Worm (Caenorhabditis elegans) whole organism, L1 larva: ENCODE measurements around the gene mmcm-1.
A peak's percentile ranks its signal among the peaks of the same experiment; 100 is the strongest.

ENCODE experiments used
- C04F5.9 ChIP-seq: sonication (generic microtip); optimal IDR thresholded peaks from 2 replicates; lab custom pipeline; 2016; ENCODE audit warnings: missing genetic modification characterization, missing compliant biosample characterization
- C34B4.2 ChIP-seq: sonication (generic microtip); optimal IDR thresholded peaks from 2 replicates; lab custom pipeline; 2017; ENCODE audit warnings: mild to moderate bottlenecking, missing genetic modification characterization, missing compliant biosample characterization
- F16B12.6 ChIP-seq: fragments of 150-350 bp; optimal IDR thresholded peaks from 2 replicates; lab custom pipeline; 2014; ENCODE audit warnings: missing biosample characterization, missing genetic modification characterization
- Y116A8C.19 ChIP-seq: sonication (generic microtip); optimal IDR thresholded peaks from 2 replicates; lab custom pipeline; 2016; ENCODE audit warnings: missing compliant biosample characterization, missing genetic modification characterization, borderline replicate concordance
- aha-1 ChIP-seq: fragments of 150-350 bp; optimal IDR thresholded peaks from 2 replicates; lab custom pipeline; 2014; ENCODE audit warnings: missing biosample characterization, missing genetic modification characterization
- alr-1 ChIP-seq: fragments of 200-800 bp; sonication (Bioruptor generic); optimal IDR thresholded peaks from 2 replicates; lab custom pipeline; 2018; ENCODE audit warnings: borderline replicate concordance, mild to moderate bottlenecking, missing genetic modification characterization, missing compliant biosample characterization
- ceh-63 ChIP-seq: fragments of 200-800 bp; sonication (Bioruptor generic); optimal IDR thresholded peaks from 2 replicates; lab custom pipeline; 2018; ENCODE audit warnings: mild to moderate bottlenecking, missing genetic modification characterization, missing compliant biosample characterization
- dpl-1 ChIP-seq, 3 experiments: fragments of 150-350 bp in 2 of 3; sonication (generic microtip) in 1 of 3; optimal IDR thresholded peaks; 2 replicates each; lab custom pipeline; 2014 to 2017; ENCODE audit warnings: missing biosample characterization in 3 of 3, missing genetic modification characterization in 3 of 3, missing genetic modification reagents in 3 of 3
- dsc-1 ChIP-seq: sonication (generic microtip); optimal IDR thresholded peaks from 2 replicates; lab custom pipeline; 2016; ENCODE audit warnings: mild to moderate bottlenecking, missing genetic modification characterization, missing compliant biosample characterization
- efl-1 ChIP-seq, 4 experiments: fragments of 150-350 bp; optimal IDR thresholded peaks in 3 of 4; peaks in 1 of 4; 1 replicate in 1 of 4; 2 replicates in 3 of 4; lab custom pipeline; 2014; ENCODE audit warnings: missing biosample characterization in 2 of 4, missing genetic modification characterization in 2 of 4, missing genetic modification reagents in 2 of 4
- efl-3 ChIP-seq: fragments of 200-800 bp; sonication (Bioruptor generic); optimal IDR thresholded peaks from 2 replicates; lab custom pipeline; 2018; ENCODE audit warnings: mild to moderate bottlenecking, missing genetic modification characterization, missing compliant biosample characterization
- egl-13 ChIP-seq: sonication (generic microtip); optimal IDR thresholded peaks from 2 replicates; lab custom pipeline; 2016; ENCODE audit warnings: missing genotype, missing genetic modification reagents, missing genetic modification characterization, missing compliant biosample characterization
- egl-27 ChIP-seq, 2 experiments: fragments of 150-350 bp in 1 of 2; sonication (generic microtip); optimal IDR thresholded peaks; 3 replicates each; lab custom pipeline; 2017 to 2018; ENCODE audit warnings: missing biosample characterization in 2 of 2, missing genetic modification characterization in 2 of 2, missing genetic modification reagents in 2 of 2
- elt-3 ChIP-seq, 6 experiments: fragments of 150-350 bp in 1 of 6; sonication (generic microtip); optimal IDR thresholded peaks; 2 replicates each; lab custom pipeline; 2017 to 2018; ENCODE audit warnings: missing biosample characterization in 6 of 6, missing genetic modification characterization in 6 of 6, inconsistent platforms in 1 of 6
- fkh-8 ChIP-seq: sonication (generic microtip); optimal IDR thresholded peaks from 2 replicates; lab custom pipeline; 2016; ENCODE audit warnings: mild to moderate bottlenecking, missing genetic modification characterization, missing compliant biosample characterization
- fos-1 ChIP-seq: fragments of 150-350 bp; optimal IDR thresholded peaks from 2 replicates; lab custom pipeline; 2014; ENCODE audit warnings: missing biosample characterization, missing genetic modification characterization
- hlh-4 ChIP-seq: sonication (generic microtip); optimal IDR thresholded peaks from 2 replicates; lab custom pipeline; 2016; ENCODE audit warnings: mild to moderate bottlenecking, missing genetic modification characterization, missing compliant biosample characterization
- irx-1 ChIP-seq: sonication (generic microtip); optimal IDR thresholded peaks from 2 replicates; lab custom pipeline; 2016; ENCODE audit warnings: missing genetic modification characterization, missing compliant biosample characterization
- jun-1 ChIP-seq: fragments of 150-350 bp; optimal IDR thresholded peaks from 2 replicates; lab custom pipeline; 2014; ENCODE audit warnings: missing biosample characterization, missing genetic modification reagents, missing genetic modification characterization
- lin-14 ChIP-seq: fragments of 200-800 bp; sonication (Bioruptor generic); optimal IDR thresholded peaks from 2 replicates; lab custom pipeline; 2018; ENCODE audit warnings: mild to moderate bottlenecking, missing genetic modification characterization, moderate library complexity, missing compliant biosample characterization
- lin-35 ChIP-seq, 2 experiments: fragments of 150-350 bp; optimal IDR thresholded peaks; 2 replicates each; lab custom pipeline; 2014; ENCODE audit warnings: missing biosample characterization in 2 of 2, missing genetic modification characterization in 2 of 2, missing genetic modification reagents in 2 of 2
- lir-3 ChIP-seq: sonication (generic microtip); optimal IDR thresholded peaks from 2 replicates; lab custom pipeline; 2016; ENCODE audit warnings: mild to moderate bottlenecking, missing genetic modification characterization, moderate library complexity, missing compliant biosample characterization; ENCODE audit not compliant: poor library complexity
- lsy-2 ChIP-seq, 2 experiments: fragments of 150-350 bp; optimal IDR thresholded peaks; 2 replicates each; lab custom pipeline; 2014; ENCODE audit warnings: missing biosample characterization in 2 of 2, missing genetic modification characterization in 2 of 2
- mab-9 ChIP-seq: fragments of 200-800 bp; sonication (Bioruptor generic); IDR thresholded peaks from 2 replicates; pipeline ENCODE4 v1.3.6; 2022; ENCODE audit warnings: missing genetic modification reagents, missing genetic modification characterization, missing compliant biosample characterization
- mdl-1 ChIP-seq, 2 experiments: fragments of 150-350 bp; optimal IDR thresholded peaks; 2 replicates each; lab custom pipeline; 2014 to 2017; ENCODE audit warnings: missing biosample characterization in 2 of 2, missing genetic modification characterization in 2 of 2, inconsistent platforms in 1 of 2
- nhr-19 ChIP-seq: fragments of 200-800 bp; sonication (Bioruptor generic); conservative IDR thresholded peaks from 2 replicates; pipeline ENCODE4 v1.3.6; 2022; ENCODE audit warnings: missing genetic modification characterization, missing compliant biosample characterization
- nhr-20 ChIP-seq: sonication (generic microtip); optimal IDR thresholded peaks from 2 replicates; lab custom pipeline; 2016; ENCODE audit warnings: mild to moderate bottlenecking, missing genetic modification characterization, missing compliant biosample characterization
- nhr-237 ChIP-seq: fragments of 150-350 bp; optimal IDR thresholded peaks from 2 replicates; lab custom pipeline; 2014; ENCODE audit warnings: missing biosample characterization, missing genetic modification characterization
- nhr-71 ChIP-seq: sonication (generic microtip); optimal IDR thresholded peaks from 2 replicates; lab custom pipeline; 2016; ENCODE audit warnings: mild to moderate bottlenecking, missing genetic modification characterization, moderate library complexity, missing compliant biosample characterization
- pag-3 ChIP-seq: sonication (generic microtip); optimal IDR thresholded peaks from 2 replicates; lab custom pipeline; 2017; ENCODE audit warnings: missing genetic modification characterization, mild to moderate bottlenecking, missing compliant biosample characterization, antibody characterized with exemption, borderline replicate concordance; ENCODE audit not compliant: insufficient read depth
- pax-3 ChIP-seq: fragments of 200-800 bp; sonication (Bioruptor generic); optimal IDR thresholded peaks from 2 replicates; lab custom pipeline; 2018; ENCODE audit warnings: mild to moderate bottlenecking, missing genetic modification characterization, moderate library complexity, missing compliant biosample characterization
- pqm-1 ChIP-seq: sonication (generic microtip); optimal IDR thresholded peaks from 3 replicates; lab custom pipeline; 2017; ENCODE audit warnings: missing biosample characterization, missing genetic modification characterization
- rnt-1 ChIP-seq: sonication (generic microtip); optimal IDR thresholded peaks from 2 replicates; lab custom pipeline; 2016; ENCODE audit warnings: mild to moderate bottlenecking, missing genetic modification characterization, moderate library complexity, missing compliant biosample characterization
- snu-23 ChIP-seq: sonication (generic microtip); optimal IDR thresholded peaks from 2 replicates; lab custom pipeline; 2016; ENCODE audit warnings: missing genetic modification characterization, missing compliant biosample characterization
- sptf-1 ChIP-seq: fragments of 150-350 bp; optimal IDR thresholded peaks from 2 replicates; lab custom pipeline; 2014; ENCODE audit warnings: missing biosample characterization, missing genetic modification characterization
- sup-37 ChIP-seq: fragments of 200-800 bp; sonication (Bioruptor generic); optimal IDR thresholded peaks from 2 replicates; lab custom pipeline; 2018; ENCODE audit warnings: mild to moderate bottlenecking, missing genetic modification characterization, missing compliant biosample characterization
- unc-130 ChIP-seq: fragments of 150-350 bp; optimal IDR thresholded peaks from 2 replicates; lab custom pipeline; 2017; ENCODE audit warnings: missing biosample characterization, missing genetic modification characterization, inconsistent platforms
- unc-30 ChIP-seq: sonication (generic microtip); optimal IDR thresholded peaks from 2 replicates; lab custom pipeline; 2017; ENCODE audit warnings: missing biosample characterization, missing genetic modification characterization
- unc-62 ChIP-seq: fragments of 150-350 bp; optimal IDR thresholded peaks from 2 replicates; lab custom pipeline; 2014; ENCODE audit warnings: missing biosample characterization, missing genetic modification reagents, missing genetic modification characterization
- unc-86 ChIP-seq: sonication (generic microtip); optimal IDR thresholded peaks from 2 replicates; lab custom pipeline; 2016; ENCODE audit warnings: missing genetic modification characterization, missing compliant biosample characterization
- ztf-4 ChIP-seq: fragments of 150-350 bp; optimal IDR thresholded peaks from 2 replicates; lab custom pipeline; 2014; ENCODE audit warnings: missing biosample characterization, missing genetic modification characterization

mmcm-1 gene

ce11 chrIII:3928136-3928535 lies 20.6 kb upstream of the mmcm-1 start, which contains the start of gene F37A8.1:
F37A8.1 (plus strand) TSS chrIII:3928436.
- no peak for TF ChIP-seq ceh-63
- no peak for TF ChIP-seq mab-9 (GFP tag; lab: Robert Waterston, UW)
- no peak for TF ChIP-seq unc-62 (GFP tag; lab: Kevin White, UChicago)
- TF ChIP-seq lin-14 (GFP tag; lab: Kevin White, UChicago) = no peak
- no peak for TF ChIP-seq nhr-237 (tag; lab: Kevin White, UChicago)

ce11 chrIII:3927450-3927849 lies 20.0 kb upstream of the mmcm-1 start:
- no peak for TF ChIP-seq alr-1 (tag; lab: Kevin White, UChicago)
- TF ChIP-seq dpl-1 (GFP tag; optimal IDR thresholded peaks at IDR 0.05; lab: Kevin White, UChicago) = peak in 2 of 3 experiments; percentile 18 to 27
- TF ChIP-seq lir-3 (tag; lab: Kevin White, UChicago) = no peak
- TF ChIP-seq snu-23 (GFP tag; lab: Kevin White, UChicago) = peak; percentile 25
- TF ChIP-seq efl-1 (optimal IDR thresholded peaks at IDR 0.05; lab: Kevin White, UChicago) = peak; percentile 9 to 44
- peak; percentile 49 to 91 for TF ChIP-seq efl-1 (GFP tag; optimal IDR thresholded peaks at IDR 0.05 in 1 of 2; lab: Kevin White, UChicago)
- peak; percentile 92 for TF ChIP-seq pag-3
- TF ChIP-seq aha-1 (tag; lab: Kevin White, UChicago) = no peak
- no peak for TF ChIP-seq C34B4.2
- no peak for TF ChIP-seq C04F5.9 (tag; lab: Kevin White, UChicago)
- TF ChIP-seq elt-3 (tag; optimal IDR thresholded peaks at IDR 0.05; lab: Kevin White, UChicago) = no peak
- peak; percentile 15 to 38 for TF ChIP-seq lsy-2 (tag; optimal IDR thresholded peaks at IDR 0.05; lab: Kevin White, UChicago)
- peak; percentile 65 for TF ChIP-seq unc-130
- TF ChIP-seq unc-30 = no peak
- TF ChIP-seq rnt-1 (tag; lab: Kevin White, UChicago) = peak; percentile 58
- peak in 1 of 2 experiments; percentile 30 for TF ChIP-seq lin-35 (GFP tag; optimal IDR thresholded peaks at IDR 0.05; lab: Kevin White, UChicago)
- peak; percentile 51 for TF ChIP-seq dsc-1 (tag; lab: Kevin White, UChicago)
- peak; percentile 79 for TF ChIP-seq lin-14 (GFP tag; lab: Kevin White, UChicago)
- peak; percentile 43; the same call in 1 of the 2 replicates for TF ChIP-seq nhr-19 (GFP tag; lab: Robert Waterston, UW)
- TF ChIP-seq mdl-1 (tag; optimal IDR thresholded peaks at IDR 0.05; lab: Kevin White, UChicago) = no peak
- peak; percentile 61 for TF ChIP-seq nhr-71

ce11 chrIII:3926801-3927200 lies 19.3 kb upstream of the mmcm-1 start:
- no peak for TF ChIP-seq egl-13 (tag; lab: Kevin White, UChicago)
- no peak for TF ChIP-seq sup-37 (GFP tag; lab: Kevin White, UChicago)
- TF ChIP-seq Y116A8C.19 = no peak
- no peak for TF ChIP-seq nhr-20 (tag; lab: Kevin White, UChicago)
- no peak for TF ChIP-seq egl-27 (tag; optimal IDR thresholded peaks at IDR 0.05; lab: Kevin White, UChicago)
- no peak for TF ChIP-seq jun-1
- no peak for TF ChIP-seq ztf-4 (tag; lab: Kevin White, UChicago)
- TF ChIP-seq pax-3 = no peak
- no peak for TF ChIP-seq lir-3 (tag; lab: Kevin White, UChicago)
- no peak for TF ChIP-seq fkh-8 (tag; lab: Kevin White, UChicago)
- no peak for TF ChIP-seq lsy-2 (tag; optimal IDR thresholded peaks at IDR 0.05; lab: Kevin White, UChicago)
- no peak for TF ChIP-seq fos-1 (tag; lab: Kevin White, UChicago)
- TF ChIP-seq sptf-1 (tag; lab: Kevin White, UChicago) = no peak
- TF ChIP-seq F16B12.6 (tag; lab: Kevin White, UChicago) = no peak
- TF ChIP-seq hlh-4 (tag; lab: Kevin White, UChicago) = no peak
- no peak for TF ChIP-seq efl-3 (GFP tag; lab: Kevin White, UChicago)
- TF ChIP-seq unc-62 (GFP tag; lab: Kevin White, UChicago) = no peak
- TF ChIP-seq unc-86 (tag; lab: Kevin White, UChicago) = no peak
- TF ChIP-seq pqm-1 = no peak
- TF ChIP-seq irx-1 = no peak
- TF ChIP-seq, all 84 proteins: peak for 0
